Worm (Caenorhabditis elegans) whole organism, young adult: ENCODE results near the gene T13B5.9.
"Not testable (repeated sequence)": the region's sequence is repeated elsewhere in the genome, so short reads cannot be mapped to it uniquely, and the experiment has no call there.

Experiments used
- F49E8.2 ChIP-seq: sonication (generic microtip); optimal IDR thresholded peaks from 3 replicates; lab custom pipeline; 2017; ENCODE audit warnings: missing genetic modification characterization, mild to moderate bottlenecking, missing compliant biosample characterization, antibody characterized with exemption, moderate library complexity; ENCODE audit not compliant: insufficient read depth
- efl-1 ChIP-seq: fragments of 150-350 bp; optimal IDR thresholded peaks from 2 replicates; lab custom pipeline; 2014; ENCODE audit warnings: missing biosample characterization, missing genetic modification reagents, missing genetic modification characterization
- madf-10 ChIP-seq: sonication (generic microtip); optimal IDR thresholded peaks from 2 replicates; lab custom pipeline; 2016; ENCODE audit warnings: mild to moderate bottlenecking, missing genetic modification characterization, missing compliant biosample characterization
- mel-28 ChIP-seq: sonication (generic microtip); optimal IDR thresholded peaks from 2 replicates; lab custom pipeline; 2016; ENCODE audit warnings: borderline replicate concordance, mild to moderate bottlenecking, missing genetic modification characterization, missing compliant biosample characterization
- nfya-1 ChIP-seq: sonication (generic microtip); optimal IDR thresholded peaks from 2 replicates; lab custom pipeline; 2017; ENCODE audit warnings: antibody characterized with exemption, missing compliant biosample characterization, missing genetic modification characterization, borderline replicate concordance; ENCODE audit not compliant: insufficient read depth
- somi-1 ChIP-seq: fragments of 200-800 bp; sonication (Bioruptor generic); optimal IDR thresholded peaks from 2 replicates; lab custom pipeline; 2018; ENCODE audit warnings: mild to moderate bottlenecking, missing genetic modification characterization, missing compliant biosample characterization
- unc-62 ChIP-seq: fragments of 150-350 bp; optimal IDR thresholded peaks from 2 replicates; lab custom pipeline; 2014; ENCODE audit warnings: missing biosample characterization, missing genetic modification reagents, missing genetic modification characterization
- zfh-2 ChIP-seq: fragments of 200-800 bp; sonication (Bioruptor generic); conservative IDR thresholded peaks from 2 replicates; pipeline ENCODE4 v1.3.6; 2022; ENCODE audit warnings: missing genetic modification reagents, missing genetic modification characterization, missing compliant biosample characterization

- TF ChIP-seq unc-62 (GFP tag; lab: Kevin White, UChicago); efl-1 (GFP tag; lab: Kevin White, UChicago); mel-28 (tag; lab: Kevin White, UChicago); nfya-1 (tag; lab: Kevin White, UChicago); zfh-2 (GFP tag; lab: Robert Waterston, UW); somi-1; F49E8.2; madf-10 (tag; lab: Kevin White, UChicago): not testable (repeated sequence)
Observed at ce11 chrII:1054724-1055123, 49.6 kb downstream of the T13B5.9 start, which contains the start of gene K02E7.7.
